Worm (Caenorhabditis elegans): ENCODE data around the gene Y73C8B.1.

ce11 chrV:3165438-3165837 lies 31.2 kb downstream of the Y73C8B.1 start, which contains the start of gene C36C5.14:
- TF ChIP-seq nhr-237 (tag; optimal IDR thresholded peaks at IDR 0.05) (no peak), unc-62 (GFP tag; optimal IDR thresholded peaks at IDR 0.05) (no peak), ztf-11 (tag; optimal IDR thresholded peaks at IDR 0.05) (no peak), bed-3 (GFP tag; optimal IDR thresholded peaks at IDR 0.05) (no peak), unc-39 (tag; optimal IDR thresholded peaks at IDR 0.05) (no peak), lin-13 (tag; optimal IDR thresholded peaks at IDR 0.05) (no peak), tbx-8 (GFP tag; optimal IDR thresholded peaks at IDR 0.05) (no peak), elt-1 (tag; optimal IDR thresholded peaks at IDR 0.05; ENCODE audit: borderline replicate concordance, insufficient read depth) (no peak), flh-1 (GFP tag; optimal IDR thresholded peaks at IDR 0.05) (no peak), nhr-28 (tag; optimal IDR thresholded peaks at IDR 0.05) (no peak), snpc-4 (tag; optimal IDR thresholded peaks at IDR 0.05) (no peak), nhr-76 (tag; optimal IDR thresholded peaks at IDR 0.05) (no peak), mls-2 (tag; optimal IDR thresholded peaks at IDR 0.05) (no peak)

Data from whole organism, mixed stage, embryonic.